Fruit fly (Drosophila melanogaster) whole organism, adult: ENCODE measurements around the gene CG33235.

Experiments
- CG11617 ChIP-seq: fragments of 200-800 bp; sonication (Bioruptor generic); optimal IDR thresholded peaks from 2 replicates; lab custom pipeline; 2017; ENCODE audit warnings: mild to moderate bottlenecking, missing biosample characterization, missing genetic modification reagents, missing genetic modification characterization
- CG12768 ChIP-seq: fragments of 200-800 bp; sonication (Bioruptor generic); optimal IDR thresholded peaks from 2 replicates; lab custom pipeline; 2017; ENCODE audit warnings: missing biosample characterization, missing genetic modification characterization, mild to moderate bottlenecking, moderate library complexity, missing genetic modification reagents
- CG14711 ChIP-seq: fragments of 200-800 bp; sonication (Bioruptor generic); optimal IDR thresholded peaks from 2 replicates; lab custom pipeline; 2018; ENCODE audit warnings: missing biosample characterization, mild to moderate bottlenecking, missing genetic modification characterization, moderate library complexity
- CG1620 ChIP-seq: fragments of 200-800 bp; sonication (Bioruptor generic); optimal IDR thresholded peaks from 2 replicates; lab custom pipeline; 2016; ENCODE audit warnings: missing biosample characterization, missing genetic modification characterization
- CG33017 ChIP-seq: fragments of 200-800 bp; sonication (Bioruptor generic); optimal IDR thresholded peaks from 2 replicates; lab custom pipeline; 2018; ENCODE audit warnings: missing biosample characterization, mild to moderate bottlenecking, missing genetic modification characterization, moderate library complexity
- CG5204 ChIP-seq: fragments of 200-800 bp; sonication (Bioruptor generic); optimal IDR thresholded peaks from 2 replicates; lab custom pipeline; 2016; ENCODE audit warnings: missing biosample characterization, missing genetic modification characterization
- CG7045 ChIP-seq: fragments of 200-800 bp; sonication (Bioruptor generic); optimal IDR thresholded peaks from 2 replicates; lab custom pipeline; 2017; ENCODE audit warnings: missing biosample characterization, mild to moderate bottlenecking, missing genetic modification characterization
- CG7101 ChIP-seq: fragments of 200-800 bp; sonication (Bioruptor generic); optimal IDR thresholded peaks from 2 replicates; lab custom pipeline; 2018; ENCODE audit warnings: missing biosample characterization, mild to moderate bottlenecking, missing genetic modification characterization, moderate library complexity
- Clk ChIP-seq: fragments of 200-800 bp; sonication (Bioruptor generic); optimal IDR thresholded peaks from 2 replicates; lab custom pipeline; 2017; ENCODE audit warnings: missing biosample characterization, missing genetic modification characterization
- Crg-1 ChIP-seq: fragments of 200-800 bp; sonication (Bioruptor generic); optimal IDR thresholded peaks from 2 replicates; lab custom pipeline; 2016; ENCODE audit warnings: missing biosample characterization, missing genetic modification characterization
- Hr96 ChIP-seq: fragments of 200-800 bp; sonication (Bioruptor generic); optimal IDR thresholded peaks from 2 replicates; lab custom pipeline; 2016; ENCODE audit warnings: missing biosample characterization, missing genetic modification characterization
- Mnt ChIP-seq: fragments of 200-800 bp; sonication (Bioruptor generic); optimal IDR thresholded peaks from 2 replicates; lab custom pipeline; 2016; ENCODE audit warnings: missing biosample characterization, mild to moderate bottlenecking, missing genetic modification characterization
- bab1 ChIP-seq: fragments of 200-800 bp; sonication (Bioruptor generic); optimal IDR thresholded peaks from 3 replicates; lab custom pipeline; 2019; ENCODE audit warnings: missing biosample characterization, mild to moderate bottlenecking, missing genetic modification characterization, moderate library complexity
- cic ChIP-seq: fragments of 200-800 bp; sonication (Bioruptor generic); optimal IDR thresholded peaks from 2 replicates; lab custom pipeline; 2017; ENCODE audit warnings: missing biosample characterization, mild to moderate bottlenecking, missing genetic modification characterization, moderate library complexity
- cnc ChIP-seq, 2 experiments: fragments of >200 bp; optimal IDR thresholded peaks; 2 replicates each; lab custom pipeline; 2017
- kay ChIP-seq: fragments of 200-800 bp; sonication (Bioruptor generic); peaks from one replicate; lab custom pipeline; 2016; ENCODE audit warnings: missing biosample characterization, missing genetic modification characterization, borderline replicate concordance
- ovo ChIP-seq: fragments of 200-800 bp; sonication (Bioruptor generic); optimal IDR thresholded peaks from 2 replicates; lab custom pipeline; 2016; ENCODE audit warnings: missing biosample characterization, missing genetic modification characterization
- pad ChIP-seq: fragments of 200-800 bp; sonication (Bioruptor generic); optimal IDR thresholded peaks from 3 replicates; lab custom pipeline; 2017; ENCODE audit warnings: missing biosample characterization, missing genetic modification characterization, mild to moderate bottlenecking, moderate library complexity, missing genetic modification reagents
- tj ChIP-seq: fragments of 200-800 bp; sonication (Bioruptor generic); optimal IDR thresholded peaks from 3 replicates; lab custom pipeline; 2017; ENCODE audit warnings: missing biosample characterization, mild to moderate bottlenecking, missing genetic modification characterization, moderate library complexity
- toe ChIP-seq: fragments of 200-800 bp; sonication (Bioruptor generic); optimal IDR thresholded peaks from 2 replicates; lab custom pipeline; 2016; ENCODE audit warnings: missing biosample characterization, missing genetic modification characterization

CG33235 gene

DNA sequence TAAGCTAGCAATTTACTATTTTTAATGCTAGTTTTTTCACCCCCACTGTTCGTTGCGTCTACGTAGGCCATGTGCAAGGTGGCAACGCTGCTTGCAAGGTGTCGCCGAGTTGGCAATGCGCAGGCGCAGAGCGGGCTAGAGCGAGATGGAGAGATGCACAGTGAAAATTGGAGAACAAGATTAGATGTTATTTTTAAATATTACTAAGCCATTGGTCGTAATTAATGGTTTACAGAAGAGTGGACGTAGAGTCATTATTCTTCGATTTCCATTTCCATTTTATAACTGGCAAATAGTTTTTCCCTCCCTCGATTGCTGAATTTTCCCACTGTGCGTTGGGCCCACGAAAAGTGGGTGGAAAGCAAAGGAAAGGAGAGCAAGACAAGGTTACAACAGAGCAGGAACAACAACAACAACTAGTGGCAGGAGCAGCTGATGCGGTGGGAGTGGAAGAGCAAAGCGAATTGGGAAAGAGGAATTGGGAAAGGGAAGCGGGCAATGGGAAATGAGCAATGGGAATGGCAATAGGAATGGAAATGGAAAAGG lies 38.5 kb downstream of the CG33235 start:
- peak; percentile 47 for TF ChIP-seq CG7045 (GFP tag; lab: Kevin White, UChicago)
- TF ChIP-seq Clk = peak; percentile 39
- peak; percentile 36 for TF ChIP-seq Hr96
- TF ChIP-seq Crg-1 (GFP tag; lab: Kevin White, UChicago) = no peak
- no peak for TF ChIP-seq ovo (GFP tag; lab: Kevin White, UChicago)
- TF ChIP-seq CG1620 (GFP tag; lab: Kevin White, UChicago) = no peak
- TF ChIP-seq CG11617 = no peak
- TF ChIP-seq CG14711 = peak; percentile 39
- peak; percentile 17 for TF ChIP-seq cic
- no peak for TF ChIP-seq cnc (optimal IDR thresholded peaks at IDR 0.05; lab: Kevin White, UChicago)
- peak; percentile 14 for TF ChIP-seq tj
- TF ChIP-seq toe (GFP tag; lab: Kevin White, UChicago) = no peak
- no peak for TF ChIP-seq pad (GFP tag; lab: Kevin White, UChicago)
- no peak for TF ChIP-seq kay (GFP tag; lab: Kevin White, UChicago)
- TF ChIP-seq Mnt (GFP tag; lab: Kevin White, UChicago) = peak; percentile 15
- TF ChIP-seq bab1 = peak; percentile 42
- TF ChIP-seq CG33017 (tag; lab: Kevin White, UChicago) = no peak
- TF ChIP-seq CG7101 = peak; percentile 30
- no peak for TF ChIP-seq CG12768 (GFP tag; lab: Kevin White, UChicago)

DNA sequence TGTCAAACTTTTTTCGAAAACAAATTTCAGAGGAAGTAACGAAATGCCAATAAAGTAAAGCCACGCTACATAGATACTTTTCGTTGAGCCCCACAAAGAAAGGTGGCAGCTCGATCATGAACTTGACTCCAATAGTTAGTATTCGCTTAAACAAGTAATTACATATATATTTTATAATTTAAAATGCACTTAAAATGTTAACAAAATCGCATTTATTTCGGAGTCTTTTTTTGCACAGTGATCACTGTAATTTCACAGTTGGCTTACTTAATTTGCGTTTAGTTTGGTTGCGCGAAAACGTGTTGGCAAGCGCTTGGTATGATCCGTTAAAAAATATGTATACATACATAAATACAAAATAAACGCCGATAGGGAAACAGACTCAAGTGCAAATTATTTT lies 39.7 kb downstream of the CG33235 start:
- peak; percentile 12 for TF ChIP-seq bab1
- TF ChIP-seq CG7101 = no peak
- no peak for TF ChIP-seq Hr96
- no peak for TF ChIP-seq CG11617
- TF ChIP-seq Crg-1 (GFP tag; lab: Kevin White, UChicago) = no peak

DNA sequence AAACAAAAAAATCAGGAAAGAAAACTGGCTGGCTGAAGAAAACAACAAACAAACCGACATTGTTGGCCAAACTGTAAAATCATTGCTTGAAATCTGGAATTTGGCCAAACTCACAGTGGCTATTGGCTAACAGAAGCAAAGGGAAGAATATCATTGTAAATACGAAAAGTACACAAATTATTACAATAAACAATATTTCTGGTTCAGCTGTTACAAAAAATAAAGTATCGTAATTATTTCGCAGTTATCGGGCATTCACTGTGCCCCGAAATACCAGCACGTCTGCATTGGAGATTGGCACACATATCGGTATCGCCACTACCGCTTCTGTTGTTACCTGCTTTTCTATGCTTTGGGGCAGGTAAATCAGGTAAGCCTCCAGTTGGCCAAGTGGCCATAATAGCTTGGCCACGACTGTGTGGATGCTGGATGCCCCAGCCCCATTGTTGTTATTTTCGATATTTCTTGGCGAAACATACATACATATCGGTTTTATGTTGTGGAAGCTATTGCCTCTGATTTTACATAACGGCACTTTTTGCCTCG lies 40.3 kb downstream of the CG33235 start:
- no peak for TF ChIP-seq Hr96
- TF ChIP-seq bab1 = peak; percentile 57

DNA sequence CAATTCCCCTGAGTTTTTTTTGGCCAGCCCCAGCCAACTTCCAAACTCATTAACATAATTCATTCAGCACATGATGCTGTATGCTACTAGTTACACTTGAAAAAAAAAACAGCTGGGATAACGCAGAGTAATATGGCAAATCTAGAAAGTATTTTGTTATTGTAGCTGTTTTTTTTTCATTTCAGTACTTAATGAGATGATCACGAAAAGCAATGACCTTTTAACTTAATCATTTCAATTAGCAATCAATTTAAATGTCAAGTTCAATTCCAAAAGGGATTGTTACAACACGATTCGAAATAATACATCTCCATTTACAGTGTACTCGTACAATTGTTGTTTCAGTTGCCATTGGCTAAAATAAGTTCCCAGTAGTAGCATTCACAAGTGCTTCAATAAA lies 41.0 kb downstream of the CG33235 start:
- no peak for TF ChIP-seq Mnt (GFP tag; lab: Kevin White, UChicago)
- TF ChIP-seq pad (GFP tag; lab: Kevin White, UChicago) = no peak
- no peak for TF ChIP-seq CG14711
- TF ChIP-seq CG7101 = no peak
- TF ChIP-seq CG5204 = no peak
- no peak for TF ChIP-seq Clk
- TF ChIP-seq ovo (GFP tag; lab: Kevin White, UChicago) = no peak
- no peak for TF ChIP-seq CG33017 (tag; lab: Kevin White, UChicago)
- TF ChIP-seq Hr96 = no peak
- no peak for TF ChIP-seq Crg-1 (GFP tag; lab: Kevin White, UChicago)
- no peak for TF ChIP-seq CG12768 (GFP tag; lab: Kevin White, UChicago)
- no peak for TF ChIP-seq CG1620 (GFP tag; lab: Kevin White, UChicago)
- no peak for TF ChIP-seq cnc (optimal IDR thresholded peaks at IDR 0.05; lab: Kevin White, UChicago)
- TF ChIP-seq CG11617 = no peak
- TF ChIP-seq bab1 = no peak
- TF ChIP-seq cic = no peak
- TF ChIP-seq CG7045 (GFP tag; lab: Kevin White, UChicago) = no peak
- no peak for TF ChIP-seq tj
- no peak for TF ChIP-seq kay (GFP tag; lab: Kevin White, UChicago)
- no peak for TF ChIP-seq toe (GFP tag; lab: Kevin White, UChicago)

- peak; percentile 75 for TF ChIP-seq bab1
- peak; percentile 50 for TF ChIP-seq toe (GFP tag; lab: Kevin White, UChicago)
- TF ChIP-seq CG14711 = peak; percentile 75
- TF ChIP-seq CG11617 = peak; percentile 59
- TF ChIP-seq Clk = peak; percentile 20
- TF ChIP-seq cnc (optimal IDR thresholded peaks at IDR 0.05; lab: Kevin White, UChicago) = no peak
- peak; percentile 65 for TF ChIP-seq Crg-1 (GFP tag; lab: Kevin White, UChicago)
- TF ChIP-seq ovo (GFP tag; lab: Kevin White, UChicago) = peak; percentile 43
- TF ChIP-seq kay (GFP tag; lab: Kevin White, UChicago) = no peak
- peak; percentile 46 for TF ChIP-seq Mnt (GFP tag; lab: Kevin White, UChicago)
- TF ChIP-seq CG7101 = peak; percentile 86
- peak; percentile 62 for TF ChIP-seq cic
- peak; percentile 81 for TF ChIP-seq Hr96
- TF ChIP-seq CG5204 = peak; percentile 75
- peak; percentile 74 for TF ChIP-seq CG33017 (tag; lab: Kevin White, UChicago)
- TF ChIP-seq tj = peak; percentile 45
- peak; percentile 78 for TF ChIP-seq CG7045 (GFP tag; lab: Kevin White, UChicago)
- peak; percentile 77 for TF ChIP-seq CG12768 (GFP tag; lab: Kevin White, UChicago)
- peak; percentile 70 for TF ChIP-seq pad (GFP tag; lab: Kevin White, UChicago)
- peak; percentile 74 for TF ChIP-seq CG1620 (GFP tag; lab: Kevin White, UChicago)
These were observed 41.8 kb downstream of the CG33235 start for dm6 chrX:11449476-11450119.

DNA sequence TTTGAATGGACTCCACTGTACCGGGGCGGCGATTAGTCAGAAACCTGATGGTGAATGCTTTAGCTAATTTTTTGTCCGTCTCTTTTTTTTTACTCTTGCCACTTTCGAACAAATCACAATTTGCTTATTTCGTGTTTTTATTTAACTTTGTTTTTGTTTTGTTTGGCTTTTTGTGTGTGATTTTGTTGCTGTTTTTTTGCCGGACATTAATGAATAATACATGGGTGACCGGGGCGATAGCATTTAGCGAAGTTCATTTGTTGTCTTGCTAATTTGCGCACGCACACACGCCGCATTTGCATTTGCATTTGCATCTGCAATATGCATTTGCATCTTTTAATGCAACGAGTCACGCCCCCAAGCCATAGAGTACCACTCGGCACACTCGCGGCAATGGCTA lies 42.7 kb downstream of the CG33235 start:
- TF ChIP-seq tj (peak; percentile 17), pad (GFP tag; lab: Kevin White, UChicago) (no peak), toe (GFP tag; lab: Kevin White, UChicago) (no peak)
